Worm (Caenorhabditis elegans) whole organism, young adult: Measurements from ENCODE around the gene C56C10.4.

ENCODE experiments used
- B0019.2 ChIP-seq: fragments of 200-800 bp; sonication (Bioruptor generic); conservative IDR thresholded peaks from 2 replicates; pipeline ENCODE4 v1.3.6; 2022; ENCODE audit warnings: missing genetic modification reagents, missing genetic modification characterization, missing compliant biosample characterization
- B0035.1 ChIP-seq: sonication (generic microtip); optimal IDR thresholded peaks from 2 replicates; lab custom pipeline; 2016; ENCODE audit warnings: missing genetic modification characterization, mild to moderate bottlenecking, missing compliant biosample characterization, missing genotype, missing genetic modification reagents
- F22D6.2 ChIP-seq: sonication (generic microtip); optimal IDR thresholded peaks from 2 replicates; lab custom pipeline; 2016; ENCODE audit warnings: mild to moderate bottlenecking, missing genetic modification characterization, missing compliant biosample characterization
- F57A8.1 ChIP-seq: fragments of 200-800 bp; sonication (Bioruptor generic); optimal IDR thresholded peaks from 2 replicates; lab custom pipeline; 2018; ENCODE audit warnings: mild to moderate bottlenecking, missing genetic modification characterization, moderate library complexity, missing compliant biosample characterization
- K12H6.12 ChIP-seq: fragments of 200-800 bp; sonication (Bioruptor generic); optimal IDR thresholded peaks from 2 replicates; lab custom pipeline; 2018; ENCODE audit warnings: mild to moderate bottlenecking, missing genetic modification characterization, missing compliant biosample characterization
- T07F8.4 ChIP-seq: sonication (generic microtip); optimal IDR thresholded peaks from 2 replicates; lab custom pipeline; 2016; ENCODE audit warnings: mild to moderate bottlenecking, missing genetic modification characterization, moderate library complexity, missing compliant biosample characterization
- T26A5.8 ChIP-seq: sonication (generic microtip); optimal IDR thresholded peaks from 2 replicates; lab custom pipeline; 2016; ENCODE audit warnings: missing genetic modification characterization, missing compliant biosample characterization
- Y53F4B.3 ChIP-seq: fragments of 200-800 bp; sonication (Bioruptor generic); IDR thresholded peaks from 2 replicates; pipeline ENCODE4 v1.3.6; 2022; ENCODE audit warnings: missing genetic modification reagents, missing genetic modification characterization, missing compliant biosample characterization
- Y53G8AR.9 ChIP-seq: fragments of 200-800 bp; sonication (Bioruptor generic); conservative IDR thresholded peaks from 2 replicates; pipeline ENCODE4 v1.3.6; 2022; ENCODE audit warnings: missing genetic modification reagents, missing genetic modification characterization, missing compliant biosample characterization
- Y56A3A.18 ChIP-seq: fragments of 200-800 bp; sonication (Bioruptor generic); IDR thresholded peaks from 2 replicates; pipeline ENCODE4 v1.3.6; 2022; ENCODE audit warnings: missing genetic modification reagents, missing genetic modification characterization, missing compliant biosample characterization
- aptf-3 ChIP-seq: fragments of 200-800 bp; sonication (Bioruptor generic); IDR thresholded peaks from 2 replicates; pipeline ENCODE4 v1.3.6; 2022; ENCODE audit warnings: missing genetic modification characterization, missing compliant biosample characterization
- atf-7 ChIP-seq: sonication (generic microtip); optimal IDR thresholded peaks from 2 replicates; lab custom pipeline; 2017; ENCODE audit warnings: mild to moderate bottlenecking, missing genetic modification characterization, missing compliant biosample characterization
- bed-2 ChIP-seq: fragments of 200-800 bp; sonication (Bioruptor generic); IDR thresholded peaks from 2 replicates; pipeline ENCODE4 v1.3.6; 2022; ENCODE audit warnings: missing genetic modification reagents, missing genetic modification characterization, missing compliant biosample characterization
- cebp-1 ChIP-seq, 2 experiments: fragments of 200-800 bp in 1 of 2; sonication (Bioruptor generic) in 1 of 2; sonication (generic microtip) in 1 of 2; IDR thresholded peaks in 1 of 2; optimal IDR thresholded peaks in 1 of 2; 2 replicates each; pipeline versions ENCODE4 v1.3.6 to Lab custom; 2017 to 2022; ENCODE audit warnings: missing compliant biosample characterization in 2 of 2, missing genetic modification characterization in 2 of 2, mild to moderate bottlenecking in 1 of 2, missing genetic modification reagents in 1 of 2, moderate library complexity in 1 of 2
- ceh-27 ChIP-seq: fragments of 200-800 bp; sonication (Bioruptor generic); optimal IDR thresholded peaks from 2 replicates; lab custom pipeline; 2018; ENCODE audit warnings: mild to moderate bottlenecking, missing genetic modification characterization, moderate library complexity, missing compliant biosample characterization
- ceh-91 ChIP-seq: fragments of 200-800 bp; sonication (Bioruptor generic); IDR thresholded peaks from 2 replicates; pipeline ENCODE4 v1.3.6; 2022; ENCODE audit warnings: missing genetic modification reagents, missing genetic modification characterization, missing compliant biosample characterization
- egl-18 ChIP-seq: fragments of 200-800 bp; sonication (Bioruptor generic); IDR thresholded peaks from 2 replicates; pipeline ENCODE4 v1.3.6; 2022; ENCODE audit warnings: missing genetic modification reagents, missing genetic modification characterization, missing compliant biosample characterization
- egl-44 ChIP-seq: fragments of 200-800 bp; sonication (Bioruptor generic); IDR thresholded peaks from 2 replicates; pipeline ENCODE4 v1.3.6; 2022; ENCODE audit warnings: missing genetic modification reagents, missing genetic modification characterization, missing compliant biosample characterization
- gei-17 ChIP-seq: fragments of 200-800 bp; sonication (Bioruptor generic); optimal IDR thresholded peaks from 2 replicates; lab custom pipeline; 2018; ENCODE audit warnings: mild to moderate bottlenecking, missing genetic modification characterization, missing compliant biosample characterization
- hmg-20 ChIP-seq: fragments of 200-800 bp; sonication (Bioruptor generic); IDR thresholded peaks from 2 replicates; pipeline ENCODE4 v1.3.6; 2022; ENCODE audit warnings: missing genetic modification reagents, missing genetic modification characterization, missing compliant biosample characterization
- hrde-1 ChIP-seq: sonication (generic microtip); optimal IDR thresholded peaks from 2 replicates; lab custom pipeline; 2016; ENCODE audit warnings: missing genetic modification characterization, mild to moderate bottlenecking, missing compliant biosample characterization, moderate library complexity, missing genotype, missing genetic modification reagents, borderline replicate concordance
- hsf-1 ChIP-seq: fragments of 200-800 bp; sonication (Bioruptor generic); IDR thresholded peaks from 2 replicates; pipeline ENCODE4 v1.3.6; 2022; ENCODE audit warnings: missing genetic modification reagents, missing genetic modification characterization, missing compliant biosample characterization
- lag-1 ChIP-seq: fragments of 200-800 bp; sonication (Bioruptor generic); IDR thresholded peaks from 2 replicates; pipeline ENCODE4 v1.3.6; 2022; ENCODE audit warnings: missing genetic modification reagents, missing genetic modification characterization, missing compliant biosample characterization
- lin-35 ChIP-seq, 3 experiments: fragments of 150-350 bp in 2 of 3; sonication (generic microtip) in 1 of 3; optimal IDR thresholded peaks; 2 replicates each; lab custom pipeline; 2014 to 2018; ENCODE audit warnings: missing biosample characterization in 3 of 3, missing genetic modification characterization in 3 of 3, missing genetic modification reagents in 3 of 3
- lsy-27 ChIP-seq: sonication (generic microtip); optimal IDR thresholded peaks from 2 replicates; lab custom pipeline; 2017; ENCODE audit warnings: missing genetic modification characterization, mild to moderate bottlenecking, missing compliant biosample characterization, antibody characterized with exemption, missing genotype, borderline replicate concordance; ENCODE audit not compliant: insufficient read depth
- madf-10 ChIP-seq: sonication (generic microtip); optimal IDR thresholded peaks from 2 replicates; lab custom pipeline; 2016; ENCODE audit warnings: mild to moderate bottlenecking, missing genetic modification characterization, missing compliant biosample characterization
- madf-6 ChIP-seq: fragments of 200-800 bp; sonication (Bioruptor generic); IDR thresholded peaks from 2 replicates; pipeline ENCODE4 v1.3.6; 2022; ENCODE audit warnings: missing genetic modification reagents, missing genetic modification characterization, missing compliant biosample characterization
- madf-8 ChIP-seq: fragments of 200-800 bp; sonication (Bioruptor generic); conservative IDR thresholded peaks from 2 replicates; pipeline ENCODE4 v1.3.6; 2022; ENCODE audit warnings: missing genetic modification reagents, missing genetic modification characterization, missing compliant biosample characterization
- mel-28 ChIP-seq: sonication (generic microtip); optimal IDR thresholded peaks from 2 replicates; lab custom pipeline; 2016; ENCODE audit warnings: borderline replicate concordance, mild to moderate bottlenecking, missing genetic modification characterization, missing compliant biosample characterization
- mes-4 ChIP-seq: sonication (generic microtip); optimal IDR thresholded peaks from 2 replicates; lab custom pipeline; 2016; ENCODE audit warnings: missing genotype, missing genetic modification characterization, missing compliant biosample characterization
- nhr-120 ChIP-seq: fragments of 200-800 bp; sonication (Bioruptor generic); IDR thresholded peaks from 2 replicates; pipeline ENCODE4 v1.3.6; 2022; ENCODE audit warnings: missing genetic modification characterization, missing compliant biosample characterization
- nhr-27 ChIP-seq: fragments of 200-800 bp; sonication (Bioruptor generic); optimal IDR thresholded peaks from 2 replicates; lab custom pipeline; 2018; ENCODE audit warnings: mild to moderate bottlenecking, missing genetic modification characterization, moderate library complexity, missing compliant biosample characterization
- nhr-80 ChIP-seq: sonication (generic microtip); optimal IDR thresholded peaks from 2 replicates; lab custom pipeline; 2016; ENCODE audit warnings: missing genetic modification characterization, missing compliant biosample characterization
- nhr-90 ChIP-seq: sonication (generic microtip); optimal IDR thresholded peaks from 2 replicates; lab custom pipeline; 2016; ENCODE audit warnings: missing genotype, mild to moderate bottlenecking, missing genetic modification characterization, missing compliant biosample characterization
- pbrm-1 ChIP-seq: fragments of 200-800 bp; sonication (Bioruptor generic); IDR thresholded peaks from 2 replicates; pipeline ENCODE4 v1.3.6; 2022; ENCODE audit warnings: missing genetic modification reagents, missing genetic modification characterization, missing compliant biosample characterization
- sea-2 ChIP-seq: fragments of 200-800 bp; sonication (Bioruptor generic); IDR thresholded peaks from 2 replicates; pipeline ENCODE4 v1.3.6; 2022; ENCODE audit warnings: missing genetic modification characterization, missing compliant biosample characterization
- snpc-1.1 ChIP-seq: sonication (generic microtip); optimal IDR thresholded peaks from 2 replicates; lab custom pipeline; 2017; ENCODE audit warnings: missing genetic modification characterization, mild to moderate bottlenecking, missing compliant biosample characterization, antibody characterized with exemption, moderate library complexity, missing genotype, missing genetic modification reagents; ENCODE audit not compliant: insufficient read depth
- snpc-1.3 ChIP-seq: sonication (generic microtip); optimal IDR thresholded peaks from 2 replicates; lab custom pipeline; 2017; ENCODE audit warnings: missing genetic modification characterization, mild to moderate bottlenecking, missing compliant biosample characterization, antibody characterized with exemption, moderate library complexity, missing genotype, missing genetic modification reagents; ENCODE audit not compliant: insufficient read depth
- somi-1 ChIP-seq: fragments of 200-800 bp; sonication (Bioruptor generic); optimal IDR thresholded peaks from 2 replicates; lab custom pipeline; 2018; ENCODE audit warnings: mild to moderate bottlenecking, missing genetic modification characterization, missing compliant biosample characterization
- xnd-1 ChIP-seq: sonication (generic microtip); optimal IDR thresholded peaks from 2 replicates; lab custom pipeline; 2016; ENCODE audit warnings: missing genotype, missing genetic modification reagents, missing genetic modification characterization, missing compliant biosample characterization
- zfh-2 ChIP-seq: fragments of 200-800 bp; sonication (Bioruptor generic); conservative IDR thresholded peaks from 2 replicates; pipeline ENCODE4 v1.3.6; 2022; ENCODE audit warnings: missing genetic modification reagents, missing genetic modification characterization, missing compliant biosample characterization
- ztf-25 ChIP-seq: fragments of 200-800 bp; sonication (Bioruptor generic); IDR thresholded peaks from 2 replicates; pipeline ENCODE4 v1.3.6; 2022; ENCODE audit warnings: missing genetic modification reagents, missing genetic modification characterization, missing compliant biosample characterization
- ztf-26 ChIP-seq: sonication (generic microtip); optimal IDR thresholded peaks from 2 replicates; lab custom pipeline; 2017; ENCODE audit warnings: missing genetic modification characterization, missing compliant biosample characterization

C56C10.4 gene

DNA sequence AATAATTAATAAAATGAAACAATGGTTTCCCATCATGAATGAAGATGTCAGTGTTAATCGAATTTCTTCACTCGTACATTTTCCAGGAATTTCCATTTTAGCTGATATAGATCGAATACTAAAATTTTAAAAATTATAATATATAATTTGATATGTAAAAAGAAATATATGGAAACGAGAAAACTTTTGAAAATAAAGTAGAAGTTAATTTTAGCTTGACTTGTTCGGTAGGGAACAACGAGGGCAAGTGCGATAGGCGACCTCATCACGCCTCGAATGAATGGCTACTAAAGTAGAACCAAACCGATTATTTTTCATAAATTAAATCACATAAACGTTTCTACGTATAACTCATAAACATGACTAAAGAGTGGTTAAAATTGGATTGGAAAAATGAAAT lies 4.5 kb upstream of the C56C10.4 start, which contains the start of gene sra-31:
Gene sra-31 (minus strand): TSS at position 101 of the 400 bp plus-strand sequence.
- TF ChIP-seq bed-2 (GFP tag; lab: Robert Waterston, UW) (no peak), ceh-27 (no peak), egl-18 (GFP tag; lab: Robert Waterston, UW) (no peak), hmg-20 (no peak), Y53G8AR.9 (GFP tag; lab: Robert Waterston, UW) (no peak), ztf-25 (no peak), Y56A3A.18 (GFP tag; lab: Robert Waterston, UW) (no peak), Y53F4B.3 (GFP tag; lab: Robert Waterston, UW) (no peak), F57A8.1 (GFP tag; lab: Kevin White, UChicago) (no peak), cebp-1 (GFP tag; IDR thresholded peaks at IDR 0.05; lab: Robert Waterston, UW) (no peak), cebp-1 (tag; optimal IDR thresholded peaks at IDR 0.05; lab: Kevin White, UChicago) (no peak), sea-2 (GFP tag; lab: Robert Waterston, UW) (no peak), egl-44 (GFP tag; lab: Robert Waterston, UW) (no peak), xnd-1 (no peak), somi-1 (GFP tag; lab: Kevin White, UChicago) (no peak), mel-28 (tag; lab: Kevin White, UChicago) (no peak), T26A5.8 (tag; lab: Kevin White, UChicago) (no peak), ztf-26 (tag; lab: Kevin White, UChicago) (no peak), atf-7 (no peak), aptf-3 (no peak), pbrm-1 (no peak)

DNA sequence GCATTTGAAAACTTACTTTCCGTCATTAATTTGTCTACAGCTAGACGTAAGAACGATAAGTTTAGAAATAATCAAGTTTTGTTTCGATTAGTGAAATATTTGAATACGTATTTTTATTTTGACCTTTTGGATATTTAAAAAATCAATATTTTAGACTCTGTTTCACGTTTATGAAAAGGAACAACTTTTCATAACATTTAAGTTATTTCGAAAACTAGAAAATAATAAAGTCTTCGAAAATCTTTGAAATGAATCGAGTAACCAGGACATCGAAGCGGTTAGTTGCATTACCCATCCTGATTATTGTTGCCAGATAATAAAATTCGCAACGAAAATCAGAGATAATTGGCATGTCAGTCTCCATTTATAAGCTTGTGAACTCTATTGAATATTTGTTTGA lies 1.6 kb upstream of the C56C10.4 start, which contains the start of gene C56C10.6:
Gene C56C10.6 (minus strand): TSS at position 101 of the 400 bp plus-strand sequence.
- TF ChIP-seq nhr-80 (tag; lab: Kevin White, UChicago) (no peak), K12H6.12 (tag; lab: Kevin White, UChicago) (no peak), T07F8.4 (tag; lab: Kevin White, UChicago) (no peak), xnd-1 (no peak), nhr-120 (no peak), hsf-1 (GFP tag; lab: Robert Waterston, UW) (no peak)

DNA sequence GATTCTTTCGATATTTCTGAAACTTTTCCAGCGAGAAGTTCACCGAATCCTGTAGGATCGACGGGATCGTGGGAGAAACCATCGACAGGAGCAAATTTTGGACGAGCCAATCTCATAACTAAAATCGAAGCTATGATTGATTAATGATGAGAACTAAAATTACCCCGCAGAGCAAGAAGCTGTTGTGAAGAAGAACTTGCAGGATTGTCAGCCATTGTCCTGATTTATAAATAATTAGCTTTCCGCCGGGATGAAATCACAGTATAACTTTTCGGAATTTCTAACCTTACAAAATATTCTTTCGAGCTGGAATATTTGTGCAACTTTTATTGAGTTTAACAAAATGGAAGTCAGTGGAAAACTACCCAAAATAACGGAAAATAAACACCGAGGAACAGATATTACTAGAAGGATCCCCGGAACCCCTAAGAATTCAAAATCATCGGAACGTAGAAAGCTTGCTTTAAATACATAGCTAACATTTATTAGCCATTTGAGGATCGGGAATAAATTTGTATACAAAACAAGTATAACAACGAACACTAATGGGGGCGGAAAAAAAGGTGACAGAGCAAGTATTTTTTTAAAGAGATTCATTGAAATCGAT lies 4.5 kb downstream of the C56C10.4 start, which contains the start of gene C56C10.7:
Gene C56C10.7 (minus strand): TSS at position 312 of the 607 bp plus-strand sequence.
- peak; percentile 62 for TF ChIP-seq hrde-1 (tag; lab: Kevin White, UChicago)
- TF ChIP-seq gei-17 (GFP tag; lab: Kevin White, UChicago): no peak
- no peak for TF ChIP-seq nhr-90 (tag; lab: Kevin White, UChicago)
- TF ChIP-seq mes-4 (tag; lab: Kevin White, UChicago): peak; percentile 13
- peak; percentile 32 for TF ChIP-seq snpc-1.1
- TF ChIP-seq B0035.1 (tag; lab: Kevin White, UChicago): peak; percentile 29
- no peak for TF ChIP-seq F22D6.2 (tag; lab: Kevin White, UChicago)
- peak; percentile 89 for TF ChIP-seq madf-6 (GFP tag; lab: Robert Waterston, UW)
- TF ChIP-seq zfh-2 (GFP tag; lab: Robert Waterston, UW): no peak
- TF ChIP-seq lin-35 (GFP tag; optimal IDR thresholded peaks at IDR 0.05; lab: Kevin White, UChicago): no peak
- no peak for TF ChIP-seq somi-1 (GFP tag; lab: Kevin White, UChicago)
- TF ChIP-seq snpc-1.3: peak; percentile 67
- peak; percentile 49 for TF ChIP-seq nhr-27 (tag; lab: Kevin White, UChicago)
- TF ChIP-seq cebp-1 (GFP tag; IDR thresholded peaks at IDR 0.05; lab: Robert Waterston, UW): no peak
- peak; percentile 54 for TF ChIP-seq cebp-1 (tag; optimal IDR thresholded peaks at IDR 0.05; lab: Kevin White, UChicago)
- peak; percentile 90 for TF ChIP-seq Y53G8AR.9 (GFP tag; lab: Robert Waterston, UW)
- TF ChIP-seq ceh-91 (GFP tag; lab: Robert Waterston, UW): no peak
- TF ChIP-seq lsy-27 (tag; lab: Kevin White, UChicago): no peak
- 0 out of 2 replicates have a peak, but pooled peaks have one; percentile 4 for TF ChIP-seq B0019.2 (GFP tag; lab: Robert Waterston, UW)
- TF ChIP-seq lag-1: no peak
- peak; percentile 55 for TF ChIP-seq atf-7
- peak; percentile 34 for TF ChIP-seq ztf-26 (tag; lab: Kevin White, UChicago)
- peak; percentile 34 for TF ChIP-seq madf-10 (tag; lab: Kevin White, UChicago)
- peak; percentile 39; the same call in 1 of the 2 replicates for TF ChIP-seq madf-8
- no peak for TF ChIP-seq nhr-80 (tag; lab: Kevin White, UChicago)
